Worm (Caenorhabditis elegans): ENCODE measurements around the gene Y22D7AL.7.

DNA sequence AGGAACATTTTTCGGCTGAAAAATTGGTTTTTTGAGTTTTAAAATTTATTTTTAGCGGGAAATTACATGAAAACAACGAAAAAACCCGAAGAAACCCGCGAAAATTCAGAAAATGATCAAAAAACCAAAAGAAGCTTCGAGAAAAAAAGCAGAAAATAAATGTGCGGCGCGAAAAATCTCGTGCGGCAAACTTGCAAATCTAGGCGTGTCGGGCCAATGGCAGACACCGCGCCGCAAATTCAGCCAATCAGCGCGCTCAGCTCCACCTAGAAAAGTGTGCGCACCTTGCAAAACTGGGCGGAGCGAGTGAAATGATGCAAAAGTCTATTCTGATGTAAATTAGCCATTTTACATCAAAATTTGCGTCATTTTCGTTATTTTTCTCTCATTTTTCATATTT is 42.4 kb downstream of the Y22D7AL.7 start, which contains the start of gene Y22D7AL.10:
- TF ChIP-seq tbx-8 (GFP tag; optimal IDR thresholded peaks at IDR 0.05) (peak; percentile 80), mep-1 (tag; optimal IDR thresholded peaks at IDR 0.05) (peak; percentile 97), snpc-4 (tag; optimal IDR thresholded peaks at IDR 0.05) (no peak), unc-62 (GFP tag; optimal IDR thresholded peaks at IDR 0.05) (peak; percentile 49), nhr-28 (tag; optimal IDR thresholded peaks at IDR 0.05) (no peak), blmp-1 (tag; optimal IDR thresholded peaks at IDR 0.05) (peak; percentile 85), unc-39 (tag; optimal IDR thresholded peaks at IDR 0.05) (peak; percentile 7), pha-4 (tag; optimal IDR thresholded peaks at IDR 0.05) (peak; percentile 91), ztf-11 (tag; optimal IDR thresholded peaks at IDR 0.05) (peak; percentile 90), lin-13 (tag; optimal IDR thresholded peaks at IDR 0.05) (peak; percentile 99), nhr-76 (tag; optimal IDR thresholded peaks at IDR 0.05) (peak; percentile 74), nhr-237 (tag; optimal IDR thresholded peaks at IDR 0.05) (peak; percentile 93), elt-3 (tag; optimal IDR thresholded peaks at IDR 0.05) (no peak), elt-1 (tag; optimal IDR thresholded peaks at IDR 0.05; ENCODE audit: borderline replicate concordance, insufficient read depth) (peak; percentile 62)
